Worm (Caenorhabditis elegans) whole organism, mixed stage, embryonic: ENCODE data around the gene C45H4.21.

Experiments
- blmp-1 ChIP-seq: fragments of 150-350 bp; optimal IDR thresholded peaks from 2 replicates; lab custom pipeline; 2014; ENCODE audit warnings: missing biosample characterization, missing genetic modification characterization
- ces-1 ChIP-seq: fragments of 150-350 bp; optimal IDR thresholded peaks from 2 replicates; lab custom pipeline; 2014; ENCODE audit warnings: missing biosample characterization, missing genetic modification reagents, missing genetic modification characterization
- elt-1 ChIP-seq: sonication (generic microtip); optimal IDR thresholded peaks from 2 replicates; lab custom pipeline; 2017; ENCODE audit warnings: missing genetic modification characterization, mild to moderate bottlenecking, missing compliant biosample characterization, antibody characterized with exemption, moderate library complexity, borderline replicate concordance; ENCODE audit not compliant: insufficient read depth
- elt-3 ChIP-seq: fragments of 150-350 bp; optimal IDR thresholded peaks from 2 replicates; lab custom pipeline; 2014; ENCODE audit warnings: missing biosample characterization, missing genetic modification characterization
- lin-13 ChIP-seq: fragments of 150-350 bp; optimal IDR thresholded peaks from 2 replicates; lab custom pipeline; 2014; ENCODE audit warnings: missing biosample characterization, missing genetic modification characterization
- mep-1 ChIP-seq: fragments of 150-350 bp; optimal IDR thresholded peaks from 2 replicates; lab custom pipeline; 2017; ENCODE audit warnings: missing biosample characterization, missing genetic modification reagents, missing genetic modification characterization, inconsistent platforms
- nhr-2 ChIP-seq: fragments of 150-350 bp; optimal IDR thresholded peaks from 2 replicates; lab custom pipeline; 2014; ENCODE audit warnings: missing biosample characterization, missing genetic modification characterization
- nhr-237 ChIP-seq: fragments of 150-350 bp; optimal IDR thresholded peaks from 2 replicates; lab custom pipeline; 2014; ENCODE audit warnings: missing biosample characterization, missing genetic modification characterization
- pha-4 ChIP-seq: fragments of 150-350 bp; optimal IDR thresholded peaks from 2 replicates; lab custom pipeline; 2018; ENCODE audit warnings: missing biosample characterization, missing genetic modification reagents, missing genetic modification characterization
- sem-2 ChIP-seq: fragments of 200-800 bp; sonication (Bioruptor generic); optimal IDR thresholded peaks from 2 replicates; lab custom pipeline; 2018; ENCODE audit warnings: mild to moderate bottlenecking, missing genetic modification characterization, missing compliant biosample characterization
- snpc-4 ChIP-seq: fragments of 150-350 bp; optimal IDR thresholded peaks from 2 replicates; lab custom pipeline; 2014; ENCODE audit warnings: missing biosample characterization, missing genetic modification characterization
- unc-120 ChIP-seq: sonication (generic microtip); optimal IDR thresholded peaks from 2 replicates; lab custom pipeline; 2017; ENCODE audit warnings: missing genetic modification characterization, missing compliant biosample characterization; ENCODE audit not compliant: poor library complexity, severe bottlenecking
- unc-62 ChIP-seq: fragments of 150-350 bp; optimal IDR thresholded peaks from 2 replicates; lab custom pipeline; 2014; ENCODE audit warnings: missing biosample characterization, missing genetic modification reagents, missing genetic modification characterization
- ztf-11 ChIP-seq: fragments of 150-350 bp; optimal IDR thresholded peaks from 2 replicates; lab custom pipeline; 2014; ENCODE audit warnings: missing biosample characterization, missing genetic modification characterization

- TF ChIP-seq unc-62 (no peak), blmp-1 (tag; lab: Kevin White, UChicago) (no peak), mep-1 (tag; lab: Kevin White, UChicago) (peak; percentile 4), ztf-11 (tag; lab: Kevin White, UChicago) (no peak), elt-3 (tag; lab: Kevin White, UChicago) (no peak), elt-1 (no peak), sem-2 (GFP tag; lab: Kevin White, UChicago) (no peak), unc-120 (tag; lab: Kevin White, UChicago) (no peak), snpc-4 (tag; lab: Kevin White, UChicago) (no peak), nhr-2 (tag; lab: Kevin White, UChicago) (no peak), ces-1 (peak; percentile 4), nhr-237 (peak; percentile 20), lin-13 (tag; lab: Kevin White, UChicago) (no peak), pha-4 (tag; lab: Kevin White, UChicago) (no peak)
These were observed 15.8 kb downstream of the C45H4.21 start for ce11 chrV:2133512-2133911.
